Fruit fly (Drosophila melanogaster): ENCODE data around the gene CG17121.

Gene CG17121

dm6 chr3R:22997912-22998622, 49.9 kb downstream of the CG17121 start, which contains the start of gene Nha2:
Gene Nha2 (minus strand): TSS chr3R:22998528.
- TF ChIP-seq CG8478 (optimal IDR thresholded peaks at IDR 0.05) = no peak
- no peak for TF ChIP-seq EcR (GFP tag; optimal IDR thresholded peaks at IDR 0.05)
- TF ChIP-seq usp (GFP tag; optimal IDR thresholded peaks at IDR 0.05) = no peak
- no peak for TF ChIP-seq Dll (optimal IDR thresholded peaks at IDR 0.05)
- TF ChIP-seq pan (optimal IDR thresholded peaks at IDR 0.05) = no peak
- TF ChIP-seq psq (optimal IDR thresholded peaks at IDR 0.05) = no peak
